Fruit fly (Drosophila melanogaster): ENCODE data around the gene brwl.

DNA sequence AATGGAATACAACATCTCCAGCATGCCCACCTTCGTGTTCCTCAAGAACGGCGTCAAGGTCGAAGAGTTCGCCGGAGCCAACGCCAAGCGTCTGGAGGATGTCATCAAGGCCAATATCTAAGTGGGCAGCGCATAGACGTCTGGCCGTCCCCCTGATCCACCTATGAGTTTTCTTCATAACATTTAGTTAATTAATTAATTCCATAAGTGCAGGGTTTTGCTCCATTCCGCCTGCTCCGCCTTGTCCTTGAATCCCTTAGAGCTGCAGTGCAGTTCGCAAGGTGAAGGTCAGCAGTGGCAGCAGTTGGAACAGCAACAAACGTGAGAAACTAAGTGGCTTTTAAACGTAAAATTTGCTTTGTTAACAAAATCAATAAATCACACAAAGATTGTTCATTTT lies 46.9 kb downstream of the brwl start:
- no peak for TF ChIP-seq CG8765 (GFP tag; IDR thresholded peaks at IDR 0.05)
- TF ChIP-seq fd3F (GFP tag; optimal IDR thresholded peaks at IDR 0.05), result no peak
- TF ChIP-seq bigmax (GFP tag; optimal IDR thresholded peaks at IDR 0.05), result no peak
- TF ChIP-seq Dip2 (GFP tag; IDR thresholded peaks at IDR 0.05), result no peak
- TF ChIP-seq peb (GFP tag; IDR thresholded peaks at IDR 0.05), result no peak
- no peak for TF ChIP-seq CG4820 (GFP tag; optimal IDR thresholded peaks at IDR 0.05)
- TF ChIP-seq H2.0 (GFP tag; IDR thresholded peaks at IDR 0.05), result no peak
- no peak for TF ChIP-seq Tbp (GFP tag; optimal IDR thresholded peaks at IDR 0.05)
- TF ChIP-seq ewg (GFP tag; optimal IDR thresholded peaks at IDR 0.05), result no peak
- no peak for TF ChIP-seq pho (GFP tag; optimal IDR thresholded peaks at IDR 0.05)
- no peak for TF ChIP-seq chinmo (GFP tag; IDR thresholded peaks at IDR 0.05; ENCODE audit: partially characterized antibody)
- no peak for TF ChIP-seq toy (GFP tag; IDR thresholded peaks at IDR 0.05)
- TF ChIP-seq cad (GFP tag; optimal IDR thresholded peaks at IDR 0.05), result no peak
